Worm (Caenorhabditis elegans): ENCODE data around the gene ZK1037.6.

ce11 chrV:15313529-15313928 is 14.1 kb downstream of the ZK1037.6 start:
- no peak for TF ChIP-seq T22C8.4 (GFP tag; IDR thresholded peaks at IDR 0.05)
- no peak for TF ChIP-seq cog-1 (tag; optimal IDR thresholded peaks at IDR 0.05)
